Worm (Caenorhabditis elegans): Measurements from ENCODE around the gene H25K10.2.

H25K10.2 gene

DNA sequence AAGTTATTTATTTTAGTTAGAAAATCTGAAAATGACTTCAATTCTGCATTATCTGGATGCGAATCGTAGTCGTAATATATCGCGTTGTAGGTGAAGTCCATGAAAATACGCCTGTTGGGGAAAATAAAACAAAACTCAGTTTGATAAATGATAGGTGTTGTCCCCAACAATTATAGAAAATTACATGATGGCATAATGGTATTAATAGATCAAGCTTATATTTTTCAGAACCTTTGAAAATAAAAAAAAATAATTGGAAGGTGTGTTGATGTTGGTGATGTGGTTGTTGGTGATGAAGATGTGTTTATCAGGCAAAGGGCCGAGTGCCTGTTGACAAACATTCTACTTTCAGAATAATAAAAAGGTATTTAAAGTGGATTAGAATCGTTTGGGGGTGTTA, 27.7 kb upstream of the H25K10.2 start, which contains the start of gene srw-61:
Gene srw-61, minus strand, starts transcription at position 101 of the 400 bp plus-strand sequence.
- TF ChIP-seq efl-1 (optimal IDR thresholded peaks at IDR 0.05) (no peak), efl-1 (GFP tag; optimal IDR thresholded peaks at IDR 0.05 in 1 of 2) (peak in 1 of 2 experiments; percentile 45), nhr-20 (tag; optimal IDR thresholded peaks at IDR 0.05) (no peak)

DNA sequence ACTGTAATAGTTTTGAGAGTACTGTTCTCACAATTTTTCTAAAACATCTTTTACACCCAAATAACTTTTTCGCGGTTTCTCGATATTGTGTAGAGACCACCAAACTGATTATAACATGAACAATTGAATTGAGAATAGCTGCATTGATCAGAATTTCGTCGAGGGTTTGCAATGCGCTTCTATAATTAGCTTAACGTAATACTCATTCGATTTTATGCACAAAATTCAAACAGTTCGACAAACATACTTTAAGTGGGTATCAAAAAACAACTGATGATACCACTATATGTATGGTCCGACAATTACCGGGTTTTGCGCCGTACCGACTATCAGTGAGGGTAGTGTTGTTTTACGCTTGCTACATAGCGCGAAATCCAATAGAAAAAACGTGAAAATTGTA, 26.0 kb upstream of the H25K10.2 start:
- TF ChIP-seq pqm-1 (tag; optimal IDR thresholded peaks at IDR 0.05) (no peak), tbx-2 (tag; optimal IDR thresholded peaks at IDR 0.05) (no peak), aly-2 (tag; optimal IDR thresholded peaks at IDR 0.05) (no peak), mef-2 (tag; optimal IDR thresholded peaks at IDR 0.05) (no peak), nhr-71 (tag; optimal IDR thresholded peaks at IDR 0.05) (no peak)

DNA sequence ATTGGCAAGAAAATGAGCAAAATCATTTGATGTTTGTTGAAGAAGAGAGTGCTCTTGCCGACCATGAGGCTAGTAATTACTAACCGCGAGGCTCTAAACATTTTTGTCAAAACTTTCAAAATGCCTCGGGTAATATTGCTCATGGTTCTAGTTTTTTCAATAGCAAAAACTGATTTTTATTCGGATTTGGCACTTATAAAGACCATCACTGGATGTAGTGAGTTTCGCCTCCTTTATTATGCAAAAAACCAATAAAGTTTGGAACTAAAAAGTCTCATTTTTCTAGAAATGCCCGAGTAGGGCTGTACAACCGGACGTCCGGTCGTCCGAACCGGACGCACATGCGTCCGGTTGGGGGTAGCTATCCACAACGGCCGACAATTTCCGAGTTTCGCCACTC, 22.2 kb upstream of the H25K10.2 start, which contains the start of the genes hpa-1 and irld-39:
Gene hpa-1, minus strand, starts transcription at position 101 of the 400 bp plus-strand sequence.
Gene irld-39, plus strand, starts transcription at position 121 of the 400 bp plus-strand sequence.
- TF ChIP-seq aly-2 (tag; optimal IDR thresholded peaks at IDR 0.05) (no peak), sup-37 (GFP tag; optimal IDR thresholded peaks at IDR 0.05) (no peak)

DNA sequence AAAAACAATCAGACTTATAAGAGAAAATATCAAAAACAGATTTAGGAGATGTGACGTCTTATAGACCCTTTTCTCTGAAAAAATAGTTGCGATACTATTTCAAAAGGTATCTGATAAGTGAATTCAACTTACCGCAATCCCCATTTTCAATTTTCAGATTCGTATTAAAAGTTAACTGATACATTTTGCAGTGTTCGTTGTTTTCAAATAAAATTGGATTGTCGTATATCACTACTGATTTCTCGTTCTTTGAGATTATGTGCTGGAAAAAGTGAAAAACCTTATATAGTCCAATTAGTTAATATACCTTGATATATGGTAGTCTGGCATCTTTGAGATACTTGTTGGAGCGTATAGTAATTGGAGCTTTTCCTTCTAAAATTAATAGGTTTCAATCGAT, 19.7 kb upstream of the H25K10.2 start:
- TF ChIP-seq jun-1 (tag; optimal IDR thresholded peaks at IDR 0.05) (no peak), ceh-90 (tag; optimal IDR thresholded peaks at IDR 0.05) (no peak), fkh-10 (GFP tag; optimal IDR thresholded peaks at IDR 0.05) (no peak), ceh-8 (GFP tag; optimal IDR thresholded peaks at IDR 0.05) (no peak), fkh-4 (tag; optimal IDR thresholded peaks at IDR 0.05; ENCODE audit: borderline replicate concordance) (no peak), ets-5 (GFP tag; IDR thresholded peaks at IDR 0.05) (no peak), ceh-82 (tag; optimal IDR thresholded peaks at IDR 0.05) (no peak), efl-1 (optimal IDR thresholded peaks at IDR 0.05) (no peak), efl-1 (GFP tag; optimal IDR thresholded peaks at IDR 0.05 in 1 of 2) (no peak), fkh-8 (tag; optimal IDR thresholded peaks at IDR 0.05) (no peak), unc-62 (GFP tag; optimal IDR thresholded peaks at IDR 0.05) (no peak), lin-13 (GFP tag; optimal IDR thresholded peaks at IDR 0.05) (no peak), sptf-1 (tag; optimal IDR thresholded peaks at IDR 0.05) (no peak), ceh-63 (GFP tag; optimal IDR thresholded peaks at IDR 0.05) (no peak), hpl-2 (GFP tag; optimal IDR thresholded peaks at IDR 0.05) (no peak), isw-1 (GFP tag; IDR thresholded peaks at IDR 0.05) (no peak), zag-1 (tag; optimal IDR thresholded peaks at IDR 0.05) (no peak), tlp-1 (tag; optimal IDR thresholded peaks at IDR 0.05) (no peak), mab-9 (GFP tag; IDR thresholded peaks at IDR 0.05) (no peak)

DNA sequence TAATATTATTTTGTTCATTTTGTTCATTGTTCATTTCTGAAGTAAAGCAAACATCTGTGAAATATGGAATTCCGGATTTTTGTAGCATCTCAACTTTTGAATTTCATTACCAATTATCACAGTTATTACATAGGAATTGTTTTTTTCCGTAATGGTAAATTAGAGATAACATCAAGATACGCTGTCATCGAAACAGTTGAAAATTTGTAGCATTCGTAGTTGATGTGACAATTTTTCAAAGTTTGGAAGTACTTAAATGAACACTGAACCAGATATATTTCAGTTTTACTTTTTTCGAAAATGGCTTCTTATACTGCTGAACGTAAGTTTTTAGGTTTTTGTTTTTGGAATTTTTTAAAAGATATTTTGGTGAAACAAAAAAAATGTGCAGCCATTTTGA, 14.9 kb upstream of the H25K10.2 start, which contains the start of gene H25K10.4:
Gene H25K10.4, plus strand, starts transcription at position 301 of the 400 bp plus-strand sequence.
- TF ChIP-seq unc-86 (tag; optimal IDR thresholded peaks at IDR 0.05) (no peak), dpl-1 (GFP tag; optimal IDR thresholded peaks at IDR 0.05) (no peak), unc-98 (GFP tag; IDR thresholded peaks at IDR 0.05) (no peak), tlp-1 (tag; optimal IDR thresholded peaks at IDR 0.05) (no peak), ztf-11 (tag; optimal IDR thresholded peaks at IDR 0.05) (no peak), lin-15B (tag; optimal IDR thresholded peaks at IDR 0.05) (no peak), Y116A8C.19 (tag; optimal IDR thresholded peaks at IDR 0.05; ENCODE audit: borderline replicate concordance) (no peak), C04F5.9 (tag; optimal IDR thresholded peaks at IDR 0.05) (no peak), ceh-90 (tag; optimal IDR thresholded peaks at IDR 0.05) (no peak), sox-4 (tag; optimal IDR thresholded peaks at IDR 0.05) (no peak), C16A3.4 (tag; optimal IDR thresholded peaks at IDR 0.05) (no peak), fkh-8 (tag; optimal IDR thresholded peaks at IDR 0.05) (no peak), ets-5 (GFP tag; IDR thresholded peaks at IDR 0.05) (no peak), nhr-19 (GFP tag; conservative IDR thresholded peaks at IDR 0.05) (no peak), nhr-12 (tag; optimal IDR thresholded peaks at IDR 0.05) (no peak), nhr-76 (tag; optimal IDR thresholded peaks at IDR 0.05) (no peak), rnt-1 (tag; optimal IDR thresholded peaks at IDR 0.05) (no peak)

Measured in whole organism, L1 larva.